Worm (Caenorhabditis elegans) whole organism, L1 larva: ENCODE measurements around the gene str-139.

Experiments
- C04F5.9 ChIP-seq: sonication (generic microtip); optimal IDR thresholded peaks from 2 replicates; lab custom pipeline; 2016; ENCODE audit warnings: missing genetic modification characterization, missing compliant biosample characterization
- C16A3.4 ChIP-seq: fragments of 150-350 bp; optimal IDR thresholded peaks from 2 replicates; lab custom pipeline; 2014; ENCODE audit warnings: missing biosample characterization, missing genetic modification characterization
- C34B4.2 ChIP-seq: sonication (generic microtip); optimal IDR thresholded peaks from 2 replicates; lab custom pipeline; 2017; ENCODE audit warnings: mild to moderate bottlenecking, missing genetic modification characterization, missing compliant biosample characterization
- F16B12.6 ChIP-seq: fragments of 150-350 bp; optimal IDR thresholded peaks from 2 replicates; lab custom pipeline; 2014; ENCODE audit warnings: missing biosample characterization, missing genetic modification characterization
- aha-1 ChIP-seq: fragments of 150-350 bp; optimal IDR thresholded peaks from 2 replicates; lab custom pipeline; 2014; ENCODE audit warnings: missing biosample characterization, missing genetic modification characterization
- ama-1 ChIP-seq: fragments of 150-350 bp; optimal IDR thresholded peaks from 2 replicates; lab custom pipeline; 2014
- blmp-1 ChIP-seq: fragments of 150-350 bp; optimal IDR thresholded peaks from 2 replicates; lab custom pipeline; 2014; ENCODE audit warnings: missing biosample characterization, missing genetic modification characterization
- ceh-8 ChIP-seq: fragments of 200-800 bp; sonication (Bioruptor generic); optimal IDR thresholded peaks from 2 replicates; lab custom pipeline; 2018; ENCODE audit warnings: mild to moderate bottlenecking, missing genetic modification characterization, moderate library complexity, missing compliant biosample characterization
- ceh-82 ChIP-seq, 3 experiments: fragments of 150-350 bp in 1 of 3; sonication (generic microtip) in 2 of 3; optimal IDR thresholded peaks; 2 replicates each; lab custom pipeline; 2014 to 2017; ENCODE audit warnings: missing biosample characterization in 3 of 3, missing genetic modification characterization in 3 of 3
- ceh-88 ChIP-seq: fragments of 200-800 bp; sonication (Bioruptor generic); IDR thresholded peaks from 2 replicates; pipeline ENCODE4 v1.3.6; 2022; ENCODE audit warnings: missing genetic modification characterization, missing compliant biosample characterization
- ceh-90 ChIP-seq: sonication (generic microtip); optimal IDR thresholded peaks from 2 replicates; lab custom pipeline; 2016; ENCODE audit warnings: missing genetic modification characterization, missing compliant biosample characterization
- ces-1 ChIP-seq: fragments of 150-350 bp; optimal IDR thresholded peaks from 2 replicates; lab custom pipeline; 2014; ENCODE audit warnings: missing biosample characterization, missing genetic modification reagents, missing genetic modification characterization
- dsc-1 ChIP-seq: sonication (generic microtip); optimal IDR thresholded peaks from 2 replicates; lab custom pipeline; 2016; ENCODE audit warnings: mild to moderate bottlenecking, missing genetic modification characterization, missing compliant biosample characterization
- efl-1 ChIP-seq, 4 experiments: fragments of 150-350 bp; optimal IDR thresholded peaks in 3 of 4; peaks in 1 of 4; 1 replicate in 1 of 4; 2 replicates in 3 of 4; lab custom pipeline; 2014; ENCODE audit warnings: missing biosample characterization in 2 of 4, missing genetic modification characterization in 2 of 4, missing genetic modification reagents in 2 of 4
- egl-27 ChIP-seq, 2 experiments: fragments of 150-350 bp in 1 of 2; sonication (generic microtip); optimal IDR thresholded peaks; 3 replicates each; lab custom pipeline; 2017 to 2018; ENCODE audit warnings: missing biosample characterization in 2 of 2, missing genetic modification characterization in 2 of 2, missing genetic modification reagents in 2 of 2
- elt-2 ChIP-seq: sonication (generic microtip); optimal IDR thresholded peaks from 2 replicates; lab custom pipeline; 2016; ENCODE audit warnings: missing genetic modification characterization, mild to moderate bottlenecking, inconsistent platforms, missing compliant biosample characterization, missing genetic modification reagents
- fkh-4 ChIP-seq: sonication (generic microtip); optimal IDR thresholded peaks from 2 replicates; lab custom pipeline; 2016; ENCODE audit warnings: missing compliant biosample characterization, missing genetic modification characterization, borderline replicate concordance
- fos-1 ChIP-seq: fragments of 150-350 bp; optimal IDR thresholded peaks from 2 replicates; lab custom pipeline; 2014; ENCODE audit warnings: missing biosample characterization, missing genetic modification characterization
- hlh-17 ChIP-seq: fragments of 200-800 bp; sonication (Bioruptor generic); optimal IDR thresholded peaks from 2 replicates; lab custom pipeline; 2018; ENCODE audit warnings: missing genetic modification characterization, mild to moderate bottlenecking, missing compliant biosample characterization, moderate library complexity, borderline replicate concordance
- hlh-4 ChIP-seq: sonication (generic microtip); optimal IDR thresholded peaks from 2 replicates; lab custom pipeline; 2016; ENCODE audit warnings: mild to moderate bottlenecking, missing genetic modification characterization, missing compliant biosample characterization
- hpl-2 ChIP-seq: fragments of 150-350 bp; optimal IDR thresholded peaks from 2 replicates; lab custom pipeline; 2014; ENCODE audit warnings: missing biosample characterization, missing genetic modification reagents, missing genetic modification characterization
- jun-1 ChIP-seq: fragments of 150-350 bp; optimal IDR thresholded peaks from 2 replicates; lab custom pipeline; 2014; ENCODE audit warnings: missing biosample characterization, missing genetic modification reagents, missing genetic modification characterization
- lin-14 ChIP-seq: fragments of 200-800 bp; sonication (Bioruptor generic); optimal IDR thresholded peaks from 2 replicates; lab custom pipeline; 2018; ENCODE audit warnings: mild to moderate bottlenecking, missing genetic modification characterization, moderate library complexity, missing compliant biosample characterization
- lin-15B ChIP-seq: fragments of 150-350 bp; sonication (generic microtip); optimal IDR thresholded peaks from 3 replicates; lab custom pipeline; 2014; ENCODE audit warnings: missing biosample characterization, missing genetic modification characterization
- lin-35 ChIP-seq, 2 experiments: fragments of 150-350 bp; optimal IDR thresholded peaks; 2 replicates each; lab custom pipeline; 2014; ENCODE audit warnings: missing biosample characterization in 2 of 2, missing genetic modification characterization in 2 of 2, missing genetic modification reagents in 2 of 2
- lin-39 ChIP-seq: fragments of 150-350 bp; optimal IDR thresholded peaks from 2 replicates; lab custom pipeline; 2014; ENCODE audit warnings: missing biosample characterization, missing genetic modification reagents, missing genetic modification characterization
- lir-3 ChIP-seq: sonication (generic microtip); optimal IDR thresholded peaks from 2 replicates; lab custom pipeline; 2016; ENCODE audit warnings: mild to moderate bottlenecking, missing genetic modification characterization, moderate library complexity, missing compliant biosample characterization; ENCODE audit not compliant: poor library complexity
- mdl-1 ChIP-seq, 2 experiments: fragments of 150-350 bp; optimal IDR thresholded peaks; 2 replicates each; lab custom pipeline; 2014 to 2017; ENCODE audit warnings: missing biosample characterization in 2 of 2, missing genetic modification characterization in 2 of 2, inconsistent platforms in 1 of 2
- mef-2 ChIP-seq: fragments of 150-350 bp; optimal IDR thresholded peaks from 2 replicates; lab custom pipeline; 2014; ENCODE audit warnings: missing biosample characterization, missing genetic modification characterization
- nhr-19 ChIP-seq: fragments of 200-800 bp; sonication (Bioruptor generic); conservative IDR thresholded peaks from 2 replicates; pipeline ENCODE4 v1.3.6; 2022; ENCODE audit warnings: missing genetic modification characterization, missing compliant biosample characterization
- nhr-20 ChIP-seq: sonication (generic microtip); optimal IDR thresholded peaks from 2 replicates; lab custom pipeline; 2016; ENCODE audit warnings: mild to moderate bottlenecking, missing genetic modification characterization, missing compliant biosample characterization
- nhr-47 ChIP-seq: sonication (generic microtip); optimal IDR thresholded peaks from 2 replicates; lab custom pipeline; 2016; ENCODE audit warnings: mild to moderate bottlenecking, missing genetic modification characterization, moderate library complexity, missing compliant biosample characterization
- nhr-76 ChIP-seq: sonication (generic microtip); optimal IDR thresholded peaks from 2 replicates; lab custom pipeline; 2017; ENCODE audit warnings: missing biosample characterization, missing genetic modification characterization
- nhr-77 ChIP-seq: fragments of 150-350 bp; optimal IDR thresholded peaks from 2 replicates; lab custom pipeline; 2014; ENCODE audit warnings: missing biosample characterization, missing genetic modification characterization
- rnt-1 ChIP-seq: sonication (generic microtip); optimal IDR thresholded peaks from 2 replicates; lab custom pipeline; 2016; ENCODE audit warnings: mild to moderate bottlenecking, missing genetic modification characterization, moderate library complexity, missing compliant biosample characterization
- skn-1 ChIP-seq: fragments of 150-350 bp; optimal IDR thresholded peaks from 2 replicates; lab custom pipeline; 2014; ENCODE audit warnings: missing biosample characterization, missing genetic modification characterization
- snpc-4 ChIP-seq: fragments of 150-350 bp; optimal IDR thresholded peaks from 2 replicates; lab custom pipeline; 2014; ENCODE audit warnings: missing biosample characterization, missing genetic modification characterization
- snu-23 ChIP-seq: sonication (generic microtip); optimal IDR thresholded peaks from 2 replicates; lab custom pipeline; 2016; ENCODE audit warnings: missing genetic modification characterization, missing compliant biosample characterization
- sup-37 ChIP-seq: fragments of 200-800 bp; sonication (Bioruptor generic); optimal IDR thresholded peaks from 2 replicates; lab custom pipeline; 2018; ENCODE audit warnings: mild to moderate bottlenecking, missing genetic modification characterization, missing compliant biosample characterization
- swsn-7 ChIP-seq: sonication (generic microtip); optimal IDR thresholded peaks from 2 replicates; lab custom pipeline; 2016; ENCODE audit warnings: missing genetic modification characterization, missing compliant biosample characterization
- tbx-2 ChIP-seq: sonication (generic microtip); optimal IDR thresholded peaks from 2 replicates; lab custom pipeline; 2016; ENCODE audit warnings: missing genetic modification characterization, missing compliant biosample characterization
- unc-130 ChIP-seq: fragments of 150-350 bp; optimal IDR thresholded peaks from 2 replicates; lab custom pipeline; 2017; ENCODE audit warnings: missing biosample characterization, missing genetic modification characterization, inconsistent platforms
- unc-30 ChIP-seq: sonication (generic microtip); optimal IDR thresholded peaks from 2 replicates; lab custom pipeline; 2017; ENCODE audit warnings: missing biosample characterization, missing genetic modification characterization
- unc-86 ChIP-seq: sonication (generic microtip); optimal IDR thresholded peaks from 2 replicates; lab custom pipeline; 2016; ENCODE audit warnings: missing genetic modification characterization, missing compliant biosample characterization
- vab-15 ChIP-seq: sonication (generic microtip); optimal IDR thresholded peaks from 2 replicates; lab custom pipeline; 2017; ENCODE audit warnings: missing genotype, mild to moderate bottlenecking, missing genetic modification characterization, missing compliant biosample characterization
- xbp-1 ChIP-seq: sonication (generic microtip); optimal IDR thresholded peaks from 2 replicates; lab custom pipeline; 2016; ENCODE audit warnings: missing genetic modification characterization, missing compliant biosample characterization
- zag-1 ChIP-seq: fragments of 150-350 bp; optimal IDR thresholded peaks from 2 replicates; lab custom pipeline; 2014; ENCODE audit warnings: missing biosample characterization, missing genetic modification characterization
- zip-4 ChIP-seq: fragments of 200-800 bp; sonication (Bioruptor generic); optimal IDR thresholded peaks from 2 replicates; lab custom pipeline; 2018; ENCODE audit warnings: mild to moderate bottlenecking, missing genetic modification characterization, moderate library complexity, missing compliant biosample characterization
- ztf-11 ChIP-seq, 2 experiments: sonication (generic microtip); optimal IDR thresholded peaks; 2 replicates each; lab custom pipeline; 2016 to 2017; ENCODE audit warnings: missing genetic modification characterization in 2 of 2, missing biosample characterization in 1 of 2, missing compliant biosample characterization in 1 of 2
- ztf-4 ChIP-seq: fragments of 150-350 bp; optimal IDR thresholded peaks from 2 replicates; lab custom pipeline; 2014; ENCODE audit warnings: missing biosample characterization, missing genetic modification characterization

str-139 gene

ce11 chrV:8027429-8028142 lies 34.4 kb downstream of the str-139 start (continued):
- no peak for TF ChIP-seq fkh-4

ce11 chrV:8026343-8026742 lies 35.6 kb downstream of the str-139 start, which contains the start of gene F43H9.4:
TSS of gene F43H9.4 (plus strand) at chrV:8026708.
- TF ChIP-seq lin-35 (GFP tag; optimal IDR thresholded peaks at IDR 0.05; lab: Kevin White, UChicago) (peak in 1 of 2 experiments; percentile 8), ceh-82 (tag; optimal IDR thresholded peaks at IDR 0.05; lab: Kevin White, UChicago) (no peak), zip-4 (GFP tag; lab: Kevin White, UChicago) (no peak), nhr-77 (tag; lab: Kevin White, UChicago) (no peak), fkh-4 (no peak), C16A3.4 (tag; lab: Kevin White, UChicago) (no peak), egl-27 (tag; optimal IDR thresholded peaks at IDR 0.05; lab: Kevin White, UChicago) (no peak), aha-1 (tag; lab: Kevin White, UChicago) (no peak), hpl-2 (GFP tag; lab: Kevin White, UChicago) (no peak), nhr-19 (GFP tag; lab: Robert Waterston, UW) (no peak; the same call in 1 of the 2 replicates), dsc-1 (no peak), unc-130 (peak; percentile 18), hlh-4 (no peak), lin-39 (tag; lab: Kevin White, UChicago) (no peak), ceh-88 (GFP tag; lab: Robert Waterston, UW) (no peak), sup-37 (GFP tag; lab: Kevin White, UChicago) (no peak), mef-2 (tag; lab: Kevin White, UChicago) (no peak), ceh-90 (tag; lab: Kevin White, UChicago) (no peak), lir-3 (tag; lab: Kevin White, UChicago) (no peak), swsn-7 (tag; lab: Kevin White, UChicago) (no peak), nhr-76 (tag; lab: Kevin White, UChicago) (no peak), xbp-1 (tag; lab: Kevin White, UChicago) (peak; percentile 87), lin-14 (GFP tag; lab: Kevin White, UChicago) (peak; percentile 74), nhr-47 (tag; lab: Kevin White, UChicago) (peak; percentile 30), ces-1 (GFP tag; lab: Kevin White, UChicago) (no peak), ztf-11 (tag; optimal IDR thresholded peaks at IDR 0.05; lab: Kevin White, UChicago) (no peak), ceh-8 (GFP tag; lab: Kevin White, UChicago) (no peak), nhr-20 (tag; lab: Kevin White, UChicago) (peak; percentile 82), tbx-2 (peak; percentile 20), fos-1 (no peak), jun-1 (tag; lab: Kevin White, UChicago) (no peak), skn-1 (no peak), mdl-1 (tag; optimal IDR thresholded peaks at IDR 0.05; lab: Kevin White, UChicago) (peak in 1 of 2 experiments; percentile 77), vab-15 (tag; lab: Kevin White, UChicago) (no peak), unc-30 (tag; lab: Kevin White, UChicago) (no peak), C34B4.2 (no peak), efl-1 (optimal IDR thresholded peaks at IDR 0.05; lab: Kevin White, UChicago) (no peak), efl-1 (GFP tag; optimal IDR thresholded peaks at IDR 0.05 in 1 of 2; lab: Kevin White, UChicago) (no peak), F16B12.6 (no peak), zag-1 (tag; lab: Kevin White, UChicago) (no peak), blmp-1 (tag; lab: Kevin White, UChicago) (peak; percentile 62), unc-86 (tag; lab: Kevin White, UChicago) (no peak), snpc-4 (tag; lab: Kevin White, UChicago) (no peak), lin-15B (no peak), ztf-4 (tag; lab: Kevin White, UChicago) (no peak), snu-23 (GFP tag; lab: Kevin White, UChicago) (peak; percentile 64), ama-1 (no peak), elt-2 (tag; lab: Kevin White, UChicago) (no peak), hlh-17 (GFP tag; lab: Kevin White, UChicago) (no peak), C04F5.9 (no peak), rnt-1 (tag; lab: Kevin White, UChicago) (no peak)
